Worm (Caenorhabditis elegans): Measurements from ENCODE around the gene gur-5.

ce11 chrII:5246791-5247361 is 38.3 kb upstream of the gur-5 start, which contains the start of gene ptr-6:
- TF ChIP-seq unc-39 (tag; optimal IDR thresholded peaks at IDR 0.05) (no peak), elt-1 (tag; optimal IDR thresholded peaks at IDR 0.05) (no peak), unc-62 (GFP tag; optimal IDR thresholded peaks at IDR 0.05) (no peak), ztf-4 (tag; optimal IDR thresholded peaks at IDR 0.05) (no peak), nhr-12 (tag; optimal IDR thresholded peaks at IDR 0.05) (no peak), aly-2 (tag; optimal IDR thresholded peaks at IDR 0.05) (no peak), blmp-1 (tag; optimal IDR thresholded peaks at IDR 0.05; ENCODE audit: insufficient read depth) (no peak), nhr-10 (tag; optimal IDR thresholded peaks at IDR 0.05) (no peak), lsy-2 (tag; optimal IDR thresholded peaks at IDR 0.05) (no peak), nhr-237 (tag; optimal IDR thresholded peaks at IDR 0.05) (no peak), fos-1 (tag; optimal IDR thresholded peaks at IDR 0.05) (no peak)
